Fruit fly (Drosophila melanogaster) whole organism, embryonic: Measurements from ENCODE around the gene Rad9.

Experiments used
- Abd-B ChIP-seq: fragments of 200-800 bp; sonication (Bioruptor generic); optimal IDR thresholded peaks from 2 replicates; lab custom pipeline; 2018; ENCODE audit warnings: missing biosample characterization, mild to moderate bottlenecking, missing genetic modification characterization, moderate library complexity
- Atf3 ChIP-seq: fragments of 200-800 bp; sonication (Bioruptor generic); optimal IDR thresholded peaks from 3 replicates; lab custom pipeline; 2016; ENCODE audit warnings: missing biosample characterization, missing genetic modification characterization
- Bdp1 ChIP-seq: fragments of 200-800 bp; sonication (Bioruptor generic); optimal IDR thresholded peaks from 3 replicates; lab custom pipeline; 2016; ENCODE audit warnings: missing biosample characterization, missing genetic modification characterization
- Blimp-1 ChIP-seq: fragments of 200-800 bp; sonication (Bioruptor generic); optimal IDR thresholded peaks from 3 replicates; lab custom pipeline; 2018; ENCODE audit warnings: missing biosample characterization, missing genetic modification characterization, mild to moderate bottlenecking, moderate library complexity, missing genetic modification reagents
- Bteb2 ChIP-seq: fragments of 200-800 bp; sonication (Bioruptor generic); optimal IDR thresholded peaks from 2 replicates; lab custom pipeline; 2016; ENCODE audit warnings: missing biosample characterization, missing genetic modification characterization
- CG10543 ChIP-seq: fragments of 200-800 bp; sonication (Bioruptor generic); optimal IDR thresholded peaks from 3 replicates; lab custom pipeline; 2017; ENCODE audit warnings: missing biosample characterization, mild to moderate bottlenecking, missing genetic modification characterization, moderate library complexity
- CG10654 ChIP-seq: fragments of 200-800 bp; sonication (Bioruptor generic); optimal IDR thresholded peaks from 2 replicates; lab custom pipeline; 2016; ENCODE audit warnings: missing biosample characterization, missing genetic modification characterization
- CG12236 ChIP-seq: fragments of 200-800 bp; sonication (Bioruptor generic); optimal IDR thresholded peaks from 2 replicates; lab custom pipeline; 2016; ENCODE audit warnings: missing biosample characterization, missing genetic modification characterization
- CG12299 ChIP-seq: fragments of 200-800 bp; sonication (Bioruptor generic); optimal IDR thresholded peaks from 2 replicates; lab custom pipeline; 2018; ENCODE audit warnings: missing biosample characterization, mild to moderate bottlenecking, missing genetic modification characterization
- CG1233 ChIP-seq: fragments of 200-800 bp; sonication (Bioruptor generic); optimal IDR thresholded peaks from 4 replicates; lab custom pipeline; 2018; ENCODE audit warnings: missing biosample characterization, mild to moderate bottlenecking, missing genetic modification characterization
- CG13287 ChIP-seq: fragments of 200-800 bp; sonication (Bioruptor generic); IDR thresholded peaks from 2 replicates; pipeline ENCODE4 v1.3.6; 2022; ENCODE audit warnings: missing biosample characterization, missing genetic modification characterization; ENCODE audit not compliant: partially characterized antibody
- CG17802 ChIP-seq: fragments of 200-800 bp; sonication (Bioruptor generic); optimal IDR thresholded peaks from 2 replicates; lab custom pipeline; 2018; ENCODE audit warnings: missing biosample characterization, mild to moderate bottlenecking, missing genetic modification characterization, moderate library complexity
- CG18476 ChIP-seq: fragments of 200-800 bp; sonication (Bioruptor generic); optimal IDR thresholded peaks from 2 replicates; lab custom pipeline; 2016; ENCODE audit warnings: missing biosample characterization, mild to moderate bottlenecking, missing genetic modification characterization
- CG2116 ChIP-seq: fragments of 200-800 bp; sonication (Bioruptor generic); optimal IDR thresholded peaks from 3 replicates; lab custom pipeline; 2018; ENCODE audit warnings: missing biosample characterization, mild to moderate bottlenecking, missing genetic modification characterization
- CG3065 ChIP-seq: fragments of 200-800 bp; sonication (Bioruptor generic); optimal IDR thresholded peaks from 2 replicates; lab custom pipeline; 2016; ENCODE audit warnings: missing biosample characterization, missing genetic modification characterization
- CG34376 ChIP-seq: fragments of 200-800 bp; sonication (Bioruptor generic); optimal IDR thresholded peaks from 2 replicates; lab custom pipeline; 2018; ENCODE audit warnings: missing biosample characterization, mild to moderate bottlenecking, missing genetic modification characterization
- CG4424 ChIP-seq: fragments of 200-800 bp; sonication (Bioruptor generic); optimal IDR thresholded peaks from 3 replicates; lab custom pipeline; 2016; ENCODE audit warnings: missing biosample characterization, missing genetic modification characterization
- CG7372 ChIP-seq: fragments of 200-800 bp; sonication (Bioruptor generic); IDR thresholded peaks from 2 replicates; pipeline ENCODE4 v1.3.6; 2022; ENCODE audit warnings: missing biosample characterization, missing genetic modification characterization
- CG8765 ChIP-seq: fragments of 200-800 bp; sonication (Bioruptor generic); IDR thresholded peaks from 2 replicates; pipeline ENCODE4 v1.3.6; 2022; ENCODE audit warnings: missing biosample characterization, missing genetic modification characterization
- CG9437 ChIP-seq: fragments of 200-800 bp; sonication (Bioruptor generic); optimal IDR thresholded peaks from 2 replicates; lab custom pipeline; 2018; ENCODE audit warnings: missing biosample characterization, mild to moderate bottlenecking, missing genetic modification characterization
- CG9797 ChIP-seq: fragments of 200-800 bp; sonication (Bioruptor generic); optimal IDR thresholded peaks from 3 replicates; lab custom pipeline; 2018; ENCODE audit warnings: missing biosample characterization, mild to moderate bottlenecking, missing genetic modification characterization
- Doc2 ChIP-seq: fragments of 200-800 bp; sonication (Bioruptor generic); IDR thresholded peaks from 2 replicates; pipeline ENCODE4 v1.3.6; 2022; ENCODE audit warnings: missing biosample characterization, missing genetic modification characterization
- Eip74EF ChIP-seq, 2 experiments: fragments of 200-800 bp in 1 of 2; fragments of >200 bp in 1 of 2; sonication (Bioruptor generic) in 1 of 2; optimal IDR thresholded peaks; 2 replicates each; lab custom pipeline; 2017 to 2019; ENCODE audit warnings: missing biosample characterization in 2 of 2, missing genetic modification characterization in 2 of 2, mild to moderate bottlenecking in 1 of 2, moderate library complexity in 1 of 2
- Fer1 ChIP-seq: fragments of 200-800 bp; sonication (Bioruptor generic); optimal IDR thresholded peaks from 2 replicates; lab custom pipeline; 2017; ENCODE audit warnings: missing biosample characterization, mild to moderate bottlenecking, missing genetic modification characterization
- Fer3 ChIP-seq: fragments of 200-800 bp; sonication (Bioruptor generic); optimal IDR thresholded peaks from 2 replicates; lab custom pipeline; 2018; ENCODE audit warnings: missing biosample characterization, mild to moderate bottlenecking, missing genetic modification characterization, moderate library complexity
- H15 ChIP-seq: fragments of 200-800 bp; sonication (Bioruptor generic); IDR thresholded peaks from 3 replicates; pipeline ENCODE4 v1.3.6; 2022; ENCODE audit warnings: missing biosample characterization, missing genetic modification characterization
- Hmr ChIP-seq: fragments of 200-800 bp; sonication (Bioruptor generic); optimal IDR thresholded peaks from 3 replicates; lab custom pipeline; 2017; ENCODE audit warnings: mild to moderate bottlenecking, missing biosample characterization, missing genetic modification reagents, missing genetic modification characterization
- MBD-R2 ChIP-seq: fragments of 200-800 bp; sonication (Bioruptor generic); IDR thresholded peaks from 2 replicates; pipeline ENCODE4 v1.3.6; 2022; ENCODE audit warnings: missing biosample characterization, missing genetic modification characterization
- Med ChIP-seq: fragments of 200-800 bp; sonication (Bioruptor generic); peaks from one replicate; lab custom pipeline; 2016; ENCODE audit warnings: missing biosample characterization, missing genetic modification characterization, mild to moderate bottlenecking, inconsistent platforms, moderate library complexity
- Mrtf ChIP-seq: fragments of 200-800 bp; sonication (Bioruptor generic); IDR thresholded peaks from 3 replicates; pipeline ENCODE4 v1.3.6; 2022; ENCODE audit warnings: missing biosample characterization, missing genetic modification characterization
- NC2α ChIP-seq: fragments of 200-800 bp; sonication (Bioruptor generic); optimal IDR thresholded peaks from 2 replicates; lab custom pipeline; 2016; ENCODE audit warnings: missing biosample characterization, missing genetic modification characterization
- Rx ChIP-seq: fragments of 200-800 bp; sonication (Bioruptor generic); IDR thresholded peaks from 2 replicates; pipeline ENCODE4 v1.3.6; 2022; ENCODE audit warnings: missing biosample characterization, missing genetic modification characterization
- Scr ChIP-seq: fragments of 200-800 bp; sonication (Bioruptor generic); IDR thresholded peaks from 2 replicates; pipeline ENCODE4 v1.3.6; 2022; ENCODE audit warnings: missing biosample characterization, missing genetic modification characterization; ENCODE audit not compliant: partially characterized antibody
- YL-1 ChIP-seq: fragments of 200-800 bp; sonication (Bioruptor generic); optimal IDR thresholded peaks from 3 replicates; lab custom pipeline; 2017; ENCODE audit warnings: missing biosample characterization, mild to moderate bottlenecking, missing genetic modification characterization
- ap ChIP-seq: fragments of 200-800 bp; sonication (Bioruptor generic); IDR thresholded peaks from 2 replicates; pipeline ENCODE4 v1.3.6; 2022; ENCODE audit warnings: missing biosample characterization, missing genetic modification characterization
- ci ChIP-seq: fragments of 200-800 bp; sonication (Bioruptor generic); IDR thresholded peaks from 3 replicates; pipeline ENCODE4 v1.3.6; 2022; ENCODE audit warnings: missing biosample characterization, missing genetic modification characterization
- dm ChIP-seq: fragments of 200-800 bp; sonication (Bioruptor generic); optimal IDR thresholded peaks from 3 replicates; lab custom pipeline; 2016; ENCODE audit warnings: missing biosample characterization, missing genetic modification characterization
- fd64A ChIP-seq: fragments of 200-800 bp; sonication (Bioruptor generic); optimal IDR thresholded peaks from 3 replicates; lab custom pipeline; 2018; ENCODE audit warnings: missing biosample characterization, mild to moderate bottlenecking, missing genetic modification characterization
- h ChIP-seq: fragments of >200 bp; optimal IDR thresholded peaks from 2 replicates; lab custom pipeline; 2017
- ham ChIP-seq: fragments of 200-800 bp; sonication (Bioruptor generic); IDR thresholded peaks from 2 replicates; pipeline ENCODE4 v1.3.6; 2022; ENCODE audit warnings: missing biosample characterization, missing genetic modification characterization
- klu ChIP-seq: fragments of 200-800 bp; sonication (Bioruptor generic); IDR thresholded peaks from 2 replicates; pipeline ENCODE4 v1.3.6; 2022; ENCODE audit warnings: missing biosample characterization, missing genetic modification characterization
- pnt ChIP-seq: fragments of 200-800 bp; sonication (Bioruptor generic); optimal IDR thresholded peaks from 3 replicates; lab custom pipeline; 2016; ENCODE audit warnings: missing biosample characterization, missing genetic modification characterization
- pum ChIP-seq: fragments of 200-800 bp; sonication (Bioruptor generic); optimal IDR thresholded peaks from 2 replicates; lab custom pipeline; 2016; ENCODE audit warnings: missing biosample characterization, missing genetic modification characterization
- repo ChIP-seq: fragments of 200-800 bp; sonication (Bioruptor generic); optimal IDR thresholded peaks from 2 replicates; lab custom pipeline; 2016; ENCODE audit warnings: missing biosample characterization, missing genetic modification characterization
- ro ChIP-seq: fragments of 200-800 bp; sonication (Bioruptor generic); IDR thresholded peaks from 2 replicates; pipeline ENCODE4 v1.3.6; 2022; ENCODE audit warnings: missing biosample characterization, missing genetic modification characterization
- sd ChIP-seq: fragments of 200-800 bp; sonication (Bioruptor generic); optimal IDR thresholded peaks from 3 replicates; lab custom pipeline; 2018; ENCODE audit warnings: missing biosample characterization, mild to moderate bottlenecking, missing genetic modification characterization, moderate library complexity
- sim ChIP-seq: fragments of 200-800 bp; sonication (Bioruptor generic); IDR thresholded peaks from 2 replicates; pipeline ENCODE4 v1.3.6; 2022; ENCODE audit warnings: missing biosample characterization, missing genetic modification characterization
- sr ChIP-seq: fragments of 200-800 bp; sonication (Bioruptor generic); IDR thresholded peaks from 3 replicates; pipeline ENCODE4 v1.3.6; 2022; ENCODE audit warnings: missing biosample characterization, missing genetic modification characterization
- sug ChIP-seq: fragments of 200-800 bp; optimal IDR thresholded peaks from 2 replicates; lab custom pipeline; 2019; ENCODE audit warnings: missing biosample characterization, mild to moderate bottlenecking, missing genetic modification characterization, moderate library complexity
- tgo ChIP-seq: fragments of 200-800 bp; sonication (Bioruptor generic); IDR thresholded peaks from 3 replicates; pipeline ENCODE4 v1.3.6; 2022; ENCODE audit warnings: missing biosample characterization, missing genetic modification characterization
- toy ChIP-seq: fragments of 200-800 bp; sonication (Bioruptor generic); IDR thresholded peaks from 2 replicates; pipeline ENCODE4 v1.3.6; 2022; ENCODE audit warnings: missing biosample characterization, missing genetic modification characterization

The Rad9 gene

dm6 chr3L:18898770-18899278, 26.5 kb upstream of the Rad9 start, which contains the start of gene RpL26 (continued):
- peak; percentile 88 for TF ChIP-seq pum (GFP tag; lab: Kevin White, UChicago)
- no peak for TF ChIP-seq Blimp-1 (GFP tag; lab: Kevin White, UChicago)
- no peak for TF ChIP-seq ham (GFP tag; lab: Robert Waterston, UW)
- TF ChIP-seq ci = peak; percentile 38; the same call in 2 of the 3 replicates
- TF ChIP-seq Doc2 = no peak
- peak; percentile 93 for TF ChIP-seq dm (GFP tag; lab: Kevin White, UChicago)
- TF ChIP-seq sr (GFP tag; lab: Robert Waterston, UW) = no peak
- peak; percentile 77 for TF ChIP-seq CG10543 (GFP tag; lab: Kevin White, UChicago)
- TF ChIP-seq Bdp1 (GFP tag; lab: Kevin White, UChicago) = peak; percentile 74
- TF ChIP-seq CG9437 = peak; percentile 77
- TF ChIP-seq klu (GFP tag; lab: Robert Waterston, UW) = peak; percentile 69; the same call in 1 of the 2 replicates
- TF ChIP-seq fd64A = peak; percentile 41
- peak; percentile 63 for TF ChIP-seq CG10654
- TF ChIP-seq Rx = peak; percentile 54; the same call in 1 of the 2 replicates
- no peak; the same call in 2 of the 3 replicates for TF ChIP-seq tgo
- no peak for TF ChIP-seq h (lab: Kevin White, UChicago)
- peak; percentile 84 for TF ChIP-seq CG2116
- peak; percentile 78 for TF ChIP-seq pnt
- no peak; the same call in 1 of the 2 replicates for TF ChIP-seq ap (GFP tag; lab: Robert Waterston, UW)
- peak; percentile 48 for TF ChIP-seq CG3065
- peak; percentile 99 for TF ChIP-seq Scr (GFP tag; lab: Robert Waterston, UW)
- TF ChIP-seq Mrtf (GFP tag; lab: Robert Waterston, UW) = no peak; the same call in 2 of the 3 replicates
- peak; percentile 58 for TF ChIP-seq CG4424 (GFP tag; lab: Kevin White, UChicago)
- peak; percentile 71; the same call in 1 of the 3 replicates for TF ChIP-seq H15 (GFP tag; lab: Robert Waterston, UW)
- peak; percentile 79 for TF ChIP-seq CG34376 (GFP tag; lab: Kevin White, UChicago)
- peak; percentile 42 for TF ChIP-seq Fer3 (tag; lab: Kevin White, UChicago)
- peak; percentile 47 for TF ChIP-seq CG9797 (GFP tag; lab: Kevin White, UChicago)
- TF ChIP-seq repo (GFP tag; lab: Kevin White, UChicago) = peak; percentile 56
- TF ChIP-seq toy (GFP tag; lab: Robert Waterston, UW) = peak; percentile 51; the same call in 1 of the 2 replicates
- peak; percentile 67; the same call in 1 of the 2 replicates for TF ChIP-seq CG8765 (GFP tag; lab: Robert Waterston, UW)
- TF ChIP-seq CG12236 (GFP tag; lab: Kevin White, UChicago) = peak; percentile 6
- TF ChIP-seq CG13287 = peak; percentile 93
- no peak for TF ChIP-seq sd (tag; lab: Kevin White, UChicago)
- TF ChIP-seq sug (tag; lab: Kevin White, UChicago) = peak; percentile 87
- TF ChIP-seq MBD-R2 (GFP tag; lab: Robert Waterston, UW) = peak; percentile 56
- TF ChIP-seq Eip74EF (GFP tag; optimal IDR thresholded peaks at IDR 0.05; lab: Kevin White, UChicago) = peak in 1 of 2 experiments; percentile 35
- TF ChIP-seq CG1233 (GFP tag; lab: Kevin White, UChicago) = peak; percentile 48
- peak; percentile 72 for TF ChIP-seq Bteb2
- no peak for TF ChIP-seq Hmr
- peak; percentile 95 for TF ChIP-seq Med (GFP tag; lab: Kevin White, UChicago)
- peak; percentile 64 for TF ChIP-seq CG18476 (GFP tag; lab: Kevin White, UChicago)
- TF ChIP-seq Abd-B (GFP tag; lab: Kevin White, UChicago) = peak; percentile 61
- TF ChIP-seq Atf3 (GFP tag; lab: Kevin White, UChicago) = peak; percentile 83
- TF ChIP-seq CG17802 (tag; lab: Kevin White, UChicago) = peak; percentile 7
- peak; percentile 57 for TF ChIP-seq NC2α (GFP tag; lab: Kevin White, UChicago)
- TF ChIP-seq ro (GFP tag; lab: Robert Waterston, UW) = no peak
- TF ChIP-seq sim = no peak
- peak; percentile 89 for TF ChIP-seq YL-1 (GFP tag; lab: Kevin White, UChicago)
- TF ChIP-seq Fer1 (GFP tag; lab: Kevin White, UChicago) = peak; percentile 73
- peak; percentile 71 for TF ChIP-seq CG12299
- peak; percentile 82 for TF ChIP-seq CG7372 (GFP tag; lab: Robert Waterston, UW)
